Fruit fly (Drosophila melanogaster): Measurements from ENCODE around the gene Ir68a.

Gene Ir68a

DNA sequence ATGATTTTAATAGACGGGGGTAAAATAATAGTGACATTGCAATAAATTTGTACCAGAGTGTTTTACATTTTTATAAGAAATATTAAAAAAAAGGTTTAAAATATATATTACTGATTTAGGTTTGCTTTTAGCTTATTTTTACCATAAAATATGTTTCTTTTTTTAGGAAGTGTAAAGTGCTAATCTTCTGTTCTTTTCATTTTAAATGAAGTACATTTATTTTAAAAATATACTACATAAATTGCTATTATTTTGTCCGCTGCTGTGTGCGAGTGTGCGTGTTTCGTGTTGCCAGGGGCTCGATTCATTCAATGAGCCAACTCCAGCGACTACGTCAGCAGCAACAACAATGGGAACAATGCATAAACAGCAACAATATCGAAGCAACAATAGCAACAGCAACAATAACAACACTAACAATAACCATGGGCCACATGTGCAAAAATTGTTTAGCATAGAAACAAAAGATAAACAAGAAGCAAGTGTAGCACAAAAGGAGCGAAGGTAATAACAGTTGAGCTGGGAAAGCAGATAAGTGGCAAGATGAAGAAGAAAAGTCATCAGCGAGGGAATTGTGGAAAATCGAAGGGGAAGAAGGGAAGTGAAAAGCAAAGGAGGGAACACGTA lies 25.6 kb upstream of the Ir68a start (continued):
- TF ChIP-seq hth (optimal IDR thresholded peaks at IDR 0.05): no peak
- no peak for TF ChIP-seq h (optimal IDR thresholded peaks at IDR 0.05)
- peak; percentile 80 for TF ChIP-seq CG6254 (GFP tag; optimal IDR thresholded peaks at IDR 0.05)
- TF ChIP-seq CG10366 (GFP tag; IDR thresholded peaks at IDR 0.05): peak; percentile 80
- TF ChIP-seq vnd (GFP tag; IDR thresholded peaks at IDR 0.05; ENCODE audit: partially characterized antibody): no peak
- TF ChIP-seq CG15479 (GFP tag; optimal IDR thresholded peaks at IDR 0.05): peak; percentile 95
- no peak for TF ChIP-seq wek (GFP tag; optimal IDR thresholded peaks at IDR 0.05)
- peak; percentile 83 for TF ChIP-seq bcd (GFP tag; optimal IDR thresholded peaks at IDR 0.05)
- TF ChIP-seq sens-2 (GFP tag; IDR thresholded peaks at IDR 0.05): peak; percentile 62; the same call in 1 of the 2 replicates
- TF ChIP-seq phol (tag; optimal IDR thresholded peaks at IDR 0.05): peak; percentile 92
- peak; percentile 21 for TF ChIP-seq HmgZ (tag; optimal IDR thresholded peaks at IDR 0.05)
- TF ChIP-seq Dek (tag; optimal IDR thresholded peaks at IDR 0.05): peak; percentile 81
- no peak for TF ChIP-seq pb (GFP tag; optimal IDR thresholded peaks at IDR 0.05)
- TF ChIP-seq CG16815 (GFP tag; optimal IDR thresholded peaks at IDR 0.05): peak; percentile 65
- peak; percentile 98 for TF ChIP-seq D (optimal IDR thresholded peaks at IDR 0.05)
- peak; percentile 79 for TF ChIP-seq D (GFP tag; optimal IDR thresholded peaks at IDR 0.05)
- TF ChIP-seq zfh2 (GFP tag; optimal IDR thresholded peaks at IDR 0.05): no peak
- peak; percentile 80 for TF ChIP-seq Ada2b (GFP tag; IDR thresholded peaks at IDR 0.05)
- no peak for TF ChIP-seq luna (GFP tag; optimal IDR thresholded peaks at IDR 0.05)
- no peak for TF ChIP-seq CG34224 (GFP tag; IDR thresholded peaks at IDR 0.05; ENCODE audit: partially characterized antibody)
- peak; percentile 51; the same call in 1 of the 2 replicates for TF ChIP-seq Lim3 (GFP tag; IDR thresholded peaks at IDR 0.05)
- no peak for TF ChIP-seq unc-4 (GFP tag; IDR thresholded peaks at IDR 0.05; ENCODE audit: partially characterized antibody)
- TF ChIP-seq CG32532 (GFP tag; IDR thresholded peaks at IDR 0.05): peak; percentile 75
- TF ChIP-seq CG18011 (GFP tag; optimal IDR thresholded peaks at IDR 0.05): peak; percentile 58
- TF ChIP-seq odd (GFP tag; optimal IDR thresholded peaks at IDR 0.05): peak; percentile 83
- peak; percentile 94 for TF ChIP-seq Sox100B (GFP tag; optimal IDR thresholded peaks at IDR 0.05)
- TF ChIP-seq sens (GFP tag): peak; percentile 89
- no peak for TF ChIP-seq CG13287 (GFP tag; IDR thresholded peaks at IDR 0.05; ENCODE audit: partially characterized antibody)
- TF ChIP-seq BtbVII (GFP tag; optimal IDR thresholded peaks at IDR 0.05): peak; percentile 62
- TF ChIP-seq CG9609 (GFP tag; optimal IDR thresholded peaks at IDR 0.05): no peak
- peak; percentile 88 for TF ChIP-seq dysf (GFP tag; IDR thresholded peaks at IDR 0.05)
- TF ChIP-seq Antp (GFP tag; optimal IDR thresholded peaks at IDR 0.05): peak; percentile 6
- peak; percentile 93 for TF ChIP-seq Xrp1 (GFP tag; IDR thresholded peaks at IDR 0.05)
- TF ChIP-seq H2.0 (GFP tag; IDR thresholded peaks at IDR 0.05): peak; percentile 68; the same call in 1 of the 2 replicates
- TF ChIP-seq sima (GFP tag; optimal IDR thresholded peaks at IDR 0.05): no peak
- peak; percentile 69 for TF ChIP-seq CG10654 (GFP tag; optimal IDR thresholded peaks at IDR 0.05)
- TF ChIP-seq CG10147 (GFP tag; optimal IDR thresholded peaks at IDR 0.05): peak; percentile 87
- TF ChIP-seq trem (tag; optimal IDR thresholded peaks at IDR 0.05): peak; percentile 84
- TF ChIP-seq CG10321 (GFP tag; IDR thresholded peaks at IDR 0.05): peak; percentile 58; the same call in 1 of the 2 replicates
- TF ChIP-seq tll (GFP tag; optimal IDR thresholded peaks at IDR 0.05): peak in 1 of 2 experiments; percentile 44
- peak; percentile 67 for TF ChIP-seq CG30020 (tag; optimal IDR thresholded peaks at IDR 0.05)
- no peak for TF ChIP-seq Sry-δ (GFP tag; optimal IDR thresholded peaks at IDR 0.05)
- no peak for TF ChIP-seq CkIIα-i1 (GFP tag; IDR thresholded peaks at IDR 0.05)
- peak; percentile 59 for TF ChIP-seq CG12219 (GFP tag; optimal IDR thresholded peaks at IDR 0.05)
- no peak for TF ChIP-seq Dad (GFP tag; optimal IDR thresholded peaks at IDR 0.05)
- TF ChIP-seq CG2116 (GFP tag; optimal IDR thresholded peaks at IDR 0.05): peak; percentile 34
- peak; percentile 84 for TF ChIP-seq Drgx (GFP tag; IDR thresholded peaks at IDR 0.05)
- TF ChIP-seq cad (GFP tag; optimal IDR thresholded peaks at IDR 0.05): no peak
- peak; percentile 39 for TF ChIP-seq CG8290 (GFP tag; optimal IDR thresholded peaks at IDR 0.05)
- no peak for TF ChIP-seq CG8290 (tag; optimal IDR thresholded peaks at IDR 0.05)
- peak; percentile 88 for TF ChIP-seq lab (GFP tag; optimal IDR thresholded peaks at IDR 0.05)

Data from whole organism, embryonic.